Fruit fly (Drosophila melanogaster) S2 (cell line): ENCODE data around the gene Polr2C.

Experiments
- CG8478 ChIP-seq: fragments of >200 bp; optimal IDR thresholded peaks from 2 replicates; lab custom pipeline; 2018
- CTCF ChIP-seq, 2 experiments: fragments of >200 bp; optimal IDR thresholded peaks; 2 replicates each; lab custom pipeline; 2018

DNA sequence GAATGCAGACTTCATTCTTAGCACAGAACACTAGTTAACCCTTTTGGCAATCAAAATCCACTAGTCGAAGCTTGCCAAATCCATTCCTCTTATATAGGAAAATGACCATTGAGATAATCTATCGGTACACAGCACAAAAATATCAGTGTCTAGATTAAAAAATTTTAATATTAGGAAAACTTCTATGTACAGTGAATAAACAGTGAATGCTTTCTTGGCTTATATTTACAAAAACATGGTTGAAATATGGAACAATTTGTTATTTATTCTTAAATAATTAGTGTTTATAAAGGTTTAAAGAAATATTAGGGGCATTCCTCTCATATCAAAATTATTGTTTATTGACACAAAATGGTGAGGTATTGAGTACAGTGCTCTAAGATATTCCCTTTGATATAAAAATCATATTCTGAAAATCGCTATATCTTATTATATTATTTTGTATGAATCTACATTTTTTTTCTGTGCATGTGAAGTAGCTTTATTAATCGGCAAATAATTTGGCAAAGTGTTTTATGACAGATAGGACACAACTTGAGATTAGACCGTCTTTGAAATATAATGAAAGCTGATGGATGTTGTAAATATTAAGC lies 10.7 kb downstream of the Polr2C start, which contains the start of gene CG33306:
- TF ChIP-seq CG8478 (lab: Kevin White, UChicago): no peak
- no peak for TF ChIP-seq CTCF (optimal IDR thresholded peaks at IDR 0.05; lab: Kevin White, UChicago)
